Fruit fly (Drosophila melanogaster): ENCODE measurements around the gene CG9514.

DNA sequence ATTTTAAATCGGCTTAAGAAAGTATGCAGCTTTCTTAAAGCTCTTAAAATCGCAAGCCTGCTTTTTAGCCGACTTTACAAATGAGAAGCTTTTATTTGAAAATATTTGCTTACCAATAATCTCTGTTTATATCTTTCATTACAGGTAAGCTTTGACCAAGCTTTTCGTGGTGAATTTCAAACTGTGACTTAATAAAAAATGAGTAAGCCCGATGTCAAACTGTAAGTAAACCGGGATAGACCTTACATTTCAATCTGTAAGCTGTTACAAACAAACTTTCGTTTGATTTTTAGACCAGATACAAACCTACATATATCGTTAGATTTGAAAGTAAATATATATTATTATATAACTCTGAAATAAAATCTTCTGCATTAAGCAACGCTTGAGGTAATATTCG lies 11.1 kb downstream of the CG9514 start:
- TF ChIP-seq CTCF (optimal IDR thresholded peaks at IDR 0.05) (no peak), CG8478 (optimal IDR thresholded peaks at IDR 0.05) (no peak)

Data from S2 (cell line).